Worm (Caenorhabditis elegans) whole organism, L1 larva: ENCODE results near the gene egl-1.

Experiments
- C04F5.9 ChIP-seq: sonication (generic microtip); optimal IDR thresholded peaks from 2 replicates; lab custom pipeline; 2016; ENCODE audit warnings: missing genetic modification characterization, missing compliant biosample characterization
- C34B4.2 ChIP-seq: sonication (generic microtip); optimal IDR thresholded peaks from 2 replicates; lab custom pipeline; 2017; ENCODE audit warnings: mild to moderate bottlenecking, missing genetic modification characterization, missing compliant biosample characterization
- blmp-1 ChIP-seq: fragments of 150-350 bp; optimal IDR thresholded peaks from 2 replicates; lab custom pipeline; 2014; ENCODE audit warnings: missing biosample characterization, missing genetic modification characterization
- ceh-63 ChIP-seq: fragments of 200-800 bp; sonication (Bioruptor generic); optimal IDR thresholded peaks from 2 replicates; lab custom pipeline; 2018; ENCODE audit warnings: mild to moderate bottlenecking, missing genetic modification characterization, missing compliant biosample characterization
- dsc-1 ChIP-seq: sonication (generic microtip); optimal IDR thresholded peaks from 2 replicates; lab custom pipeline; 2016; ENCODE audit warnings: mild to moderate bottlenecking, missing genetic modification characterization, missing compliant biosample characterization
- egl-27 ChIP-seq, 2 experiments: fragments of 150-350 bp in 1 of 2; sonication (generic microtip); optimal IDR thresholded peaks; 3 replicates each; lab custom pipeline; 2017 to 2018; ENCODE audit warnings: missing biosample characterization in 2 of 2, missing genetic modification characterization in 2 of 2, missing genetic modification reagents in 2 of 2
- fkh-10 ChIP-seq: sonication (generic microtip); optimal IDR thresholded peaks from 2 replicates; lab custom pipeline; 2017; ENCODE audit warnings: missing biosample characterization, missing genetic modification reagents, missing genetic modification characterization
- ztf-11 ChIP-seq, 2 experiments: sonication (generic microtip); optimal IDR thresholded peaks; 2 replicates each; lab custom pipeline; 2016 to 2017; ENCODE audit warnings: missing genetic modification characterization in 2 of 2, missing biosample characterization in 1 of 2, missing compliant biosample characterization in 1 of 2

ce11 chrV:14393504-14393903, 38.7 kb downstream of the egl-1 start, which contains the start of gene C15H11.1:
- TF ChIP-seq C04F5.9 (tag; lab: Kevin White, UChicago) (no peak), ztf-11 (tag; optimal IDR thresholded peaks at IDR 0.05; lab: Kevin White, UChicago) (no peak), ceh-63 (GFP tag; lab: Kevin White, UChicago) (no peak), blmp-1 (no peak), dsc-1 (tag; lab: Kevin White, UChicago) (no peak), fkh-10 (GFP tag; lab: Kevin White, UChicago) (no peak), egl-27 (tag; optimal IDR thresholded peaks at IDR 0.05; lab: Kevin White, UChicago) (no peak), C34B4.2 (tag; lab: Kevin White, UChicago) (no peak)
